Worm (Caenorhabditis elegans) whole organism, young adult: ENCODE results near the gene srbc-21.

Experiments
- C17E4.6 ChIP-seq: fragments of 200-800 bp; sonication (Bioruptor generic); IDR thresholded peaks from 2 replicates; pipeline ENCODE4 v1.3.6; 2022; ENCODE audit warnings: missing genetic modification reagents, missing genetic modification characterization, missing compliant biosample characterization
- F57C9.4 ChIP-seq: sonication (generic microtip); optimal IDR thresholded peaks from 2 replicates; lab custom pipeline; 2017; ENCODE audit warnings: mild to moderate bottlenecking, missing genetic modification characterization, missing compliant biosample characterization
- T07F8.4 ChIP-seq: sonication (generic microtip); optimal IDR thresholded peaks from 2 replicates; lab custom pipeline; 2016; ENCODE audit warnings: mild to moderate bottlenecking, missing genetic modification characterization, moderate library complexity, missing compliant biosample characterization
- Y53G8AR.9 ChIP-seq: fragments of 200-800 bp; sonication (Bioruptor generic); conservative IDR thresholded peaks from 2 replicates; pipeline ENCODE4 v1.3.6; 2022; ENCODE audit warnings: missing genetic modification reagents, missing genetic modification characterization, missing compliant biosample characterization
- Y79H2A.3 ChIP-seq: fragments of 200-800 bp; sonication (Bioruptor generic); conservative IDR thresholded peaks from 2 replicates; pipeline ENCODE4 v1.3.6; 2022; ENCODE audit warnings: missing genetic modification reagents, missing genetic modification characterization, missing compliant biosample characterization
- Y95B8A.8 ChIP-seq: fragments of 200-800 bp; sonication (Bioruptor generic); IDR thresholded peaks from 2 replicates; pipeline ENCODE4 v1.3.6; 2022; ENCODE audit warnings: missing genetic modification reagents, missing genetic modification characterization, missing compliant biosample characterization
- atf-7 ChIP-seq: sonication (generic microtip); optimal IDR thresholded peaks from 2 replicates; lab custom pipeline; 2017; ENCODE audit warnings: mild to moderate bottlenecking, missing genetic modification characterization, missing compliant biosample characterization
- bed-1 ChIP-seq: fragments of 200-800 bp; sonication (Bioruptor generic); IDR thresholded peaks from 2 replicates; pipeline ENCODE4 v1.3.6; 2022; ENCODE audit warnings: missing genetic modification reagents, missing genetic modification characterization, missing compliant biosample characterization
- dpl-1 ChIP-seq: fragments of 150-350 bp; optimal IDR thresholded peaks from 2 replicates; lab custom pipeline; 2014; ENCODE audit warnings: missing biosample characterization, missing genetic modification reagents, missing genetic modification characterization
- ekl-4 ChIP-seq: fragments of 200-800 bp; sonication (Bioruptor generic); IDR thresholded peaks from 2 replicates; pipeline ENCODE4 v1.3.6; 2022; ENCODE audit warnings: missing genetic modification reagents, missing genetic modification characterization, missing compliant biosample characterization
- gei-17 ChIP-seq: fragments of 200-800 bp; sonication (Bioruptor generic); optimal IDR thresholded peaks from 2 replicates; lab custom pipeline; 2018; ENCODE audit warnings: mild to moderate bottlenecking, missing genetic modification characterization, missing compliant biosample characterization
- hmg-20 ChIP-seq: fragments of 200-800 bp; sonication (Bioruptor generic); IDR thresholded peaks from 2 replicates; pipeline ENCODE4 v1.3.6; 2022; ENCODE audit warnings: missing genetic modification reagents, missing genetic modification characterization, missing compliant biosample characterization
- hsf-1 ChIP-seq: fragments of 200-800 bp; sonication (Bioruptor generic); IDR thresholded peaks from 2 replicates; pipeline ENCODE4 v1.3.6; 2022; ENCODE audit warnings: missing genetic modification reagents, missing genetic modification characterization, missing compliant biosample characterization
- let-526 ChIP-seq: fragments of 200-800 bp; sonication (Bioruptor generic); IDR thresholded peaks from 2 replicates; pipeline ENCODE4 v1.3.6; 2022; ENCODE audit warnings: missing genetic modification reagents, missing genetic modification characterization, missing compliant biosample characterization
- mes-4 ChIP-seq: sonication (generic microtip); optimal IDR thresholded peaks from 2 replicates; lab custom pipeline; 2016; ENCODE audit warnings: missing genotype, missing genetic modification characterization, missing compliant biosample characterization
- nhr-80 ChIP-seq: sonication (generic microtip); optimal IDR thresholded peaks from 2 replicates; lab custom pipeline; 2016; ENCODE audit warnings: missing genetic modification characterization, missing compliant biosample characterization
- pbrm-1 ChIP-seq: fragments of 200-800 bp; sonication (Bioruptor generic); IDR thresholded peaks from 2 replicates; pipeline ENCODE4 v1.3.6; 2022; ENCODE audit warnings: missing genetic modification reagents, missing genetic modification characterization, missing compliant biosample characterization
- pha-4 ChIP-seq: fragments of 150-350 bp; sonication (generic microtip); optimal IDR thresholded peaks from 2 replicates; lab custom pipeline; 2014; ENCODE audit warnings: missing biosample characterization, missing genetic modification reagents, missing genetic modification characterization
- rpc-1 ChIP-seq, 2 experiments: fragments of 150-350 bp in 1 of 2; sonication (generic microtip) in 1 of 2; optimal IDR thresholded peaks; 2 replicates each; lab custom pipeline; 2014 to 2018; ENCODE audit warnings: missing biosample characterization in 1 of 2, missing genetic modification characterization in 1 of 2, missing genetic modification reagents in 1 of 2, missing genotype in 1 of 2
- snpc-3.4 ChIP-seq: sonication (generic microtip); optimal IDR thresholded peaks from 2 replicates; lab custom pipeline; 2017; ENCODE audit warnings: missing genetic modification characterization, mild to moderate bottlenecking, missing compliant biosample characterization, antibody characterized with exemption, moderate library complexity, missing genotype, missing genetic modification reagents
- unc-62 ChIP-seq: fragments of 150-350 bp; optimal IDR thresholded peaks from 2 replicates; lab custom pipeline; 2014; ENCODE audit warnings: missing biosample characterization, missing genetic modification reagents, missing genetic modification characterization
- zfh-2 ChIP-seq: fragments of 200-800 bp; sonication (Bioruptor generic); conservative IDR thresholded peaks from 2 replicates; pipeline ENCODE4 v1.3.6; 2022; ENCODE audit warnings: missing genetic modification reagents, missing genetic modification characterization, missing compliant biosample characterization
- ztf-22 ChIP-seq: fragments of 200-800 bp; sonication (Bioruptor generic); optimal IDR thresholded peaks from 2 replicates; lab custom pipeline; 2018; ENCODE audit warnings: mild to moderate bottlenecking, missing genetic modification characterization, moderate library complexity, missing compliant biosample characterization

Gene srbc-21

ce11 chrV:2200402-2200801, 45.1 kb downstream of the srbc-21 start:
- no peak for TF ChIP-seq unc-62 (GFP tag; lab: Kevin White, UChicago)
- TF ChIP-seq zfh-2 (GFP tag; lab: Robert Waterston, UW), result peak; percentile 63
- TF ChIP-seq pha-4 (tag; lab: Kevin White, UChicago), result no peak

- TF ChIP-seq Y53G8AR.9 (GFP tag; lab: Robert Waterston, UW) (no peak), hmg-20 (GFP tag; lab: Robert Waterston, UW) (no peak), pbrm-1 (GFP tag; lab: Robert Waterston, UW) (no peak), atf-7 (tag; lab: Kevin White, UChicago) (no peak), nhr-80 (peak; percentile 24), Y79H2A.3 (no peak), bed-1 (no peak), rpc-1 (optimal IDR thresholded peaks at IDR 0.05; lab: Kevin White, UChicago) (no peak), rpc-1 (tag; optimal IDR thresholded peaks at IDR 0.05; lab: Kevin White, UChicago) (no peak), let-526 (no peak)
Measured at ce11 chrV:2201240-2201639, 45.9 kb downstream of the srbc-21 start, which contains the start of gene cyp-32B1. cyp-32B1 (minus strand) TSS chrV:2201415.

ce11 chrV:2204080-2204479, 48.7 kb downstream of the srbc-21 start, which contains the start of gene cyp-33C12:
cyp-33C12 (minus strand) TSS chrV:2204400.
- TF ChIP-seq snpc-3.4 (tag; lab: Kevin White, UChicago) (no peak), gei-17 (GFP tag; lab: Kevin White, UChicago) (no peak), C17E4.6 (GFP tag; lab: Robert Waterston, UW) (no peak)

DNA sequence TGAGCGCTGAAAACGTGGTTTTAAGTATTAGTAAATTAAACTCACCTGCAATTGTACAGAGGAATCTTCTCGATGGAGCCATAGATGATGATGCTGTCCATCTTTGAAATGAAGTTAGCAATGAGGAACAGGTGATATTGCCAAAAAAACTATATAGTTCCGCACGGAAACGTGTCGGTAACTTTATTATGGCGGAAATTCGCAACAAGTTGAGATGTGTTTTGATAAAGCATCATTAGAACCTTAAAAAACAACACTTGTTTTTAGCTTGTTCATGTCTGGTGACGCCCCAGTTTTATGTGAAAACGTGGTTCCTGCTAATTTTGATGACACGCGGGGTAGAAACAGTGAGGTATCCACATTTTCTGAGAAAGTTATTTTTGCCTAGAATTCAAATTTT, 50.8 kb downstream of the srbc-21 start, which contains the start of gene srt-40:
Gene srt-40 (minus strand): TSS at position 101 of the 400 bp plus-strand sequence.
- TF ChIP-seq T07F8.4 (tag; lab: Kevin White, UChicago) (no peak), atf-7 (tag; lab: Kevin White, UChicago) (no peak), Y95B8A.8 (GFP tag; lab: Robert Waterston, UW) (no peak), mes-4 (no peak), ekl-4 (GFP tag; lab: Robert Waterston, UW) (no peak), ztf-22 (GFP tag; lab: Kevin White, UChicago) (no peak), hsf-1 (GFP tag; lab: Robert Waterston, UW) (no peak), F57C9.4 (tag; lab: Kevin White, UChicago) (no peak), zfh-2 (GFP tag; lab: Robert Waterston, UW) (no peak), dpl-1 (no peak)
